Fruit fly (Drosophila melanogaster): ENCODE measurements around the gene sgg.
A peak's percentile ranks its signal among the peaks of the same experiment; 100 is the strongest.

sgg gene

DNA sequence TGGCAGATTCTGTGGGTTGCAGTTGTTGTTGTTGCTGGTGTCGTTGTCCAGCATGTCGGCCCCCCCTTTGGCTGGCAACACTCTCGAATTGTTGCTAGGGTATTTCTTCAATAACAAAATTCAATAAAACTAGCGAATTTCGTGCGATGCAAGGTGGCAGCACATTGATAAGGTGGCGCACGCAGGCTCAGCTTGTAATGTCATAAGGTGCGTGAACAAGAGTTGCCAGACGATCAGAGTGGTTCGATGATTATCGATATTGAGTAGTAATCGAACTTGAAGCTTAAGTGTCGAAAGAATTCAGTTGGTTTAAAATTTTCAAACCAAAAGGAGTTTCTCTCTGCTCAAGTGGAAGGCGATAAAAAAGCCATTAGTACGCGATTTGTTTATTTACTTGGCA lies 86.4 kb downstream of the sgg start, which contains the start of gene CG2701 (continued):
- TF ChIP-seq ranshi (GFP tag; IDR thresholded peaks at IDR 0.05), result no peak
- no peak for TF ChIP-seq CG7928 (GFP tag; optimal IDR thresholded peaks at IDR 0.05)
- no peak for TF ChIP-seq CG18476 (GFP tag; optimal IDR thresholded peaks at IDR 0.05)
- peak; percentile 59; the same call in 2 of the 3 replicates for TF ChIP-seq CG7963 (GFP tag; IDR thresholded peaks at IDR 0.05; ENCODE audit: partially characterized antibody)
- no peak for TF ChIP-seq CG12155 (GFP tag; optimal IDR thresholded peaks at IDR 0.05)
- no peak for TF ChIP-seq CG1792 (GFP tag; optimal IDR thresholded peaks at IDR 0.05)
- peak; percentile 56 for TF ChIP-seq Ets97D (GFP tag; optimal IDR thresholded peaks at IDR 0.05)
- no peak for TF ChIP-seq fd3F (GFP tag; optimal IDR thresholded peaks at IDR 0.05)
- peak; percentile 65 for TF ChIP-seq CG16813 (GFP tag; IDR thresholded peaks at IDR 0.05; ENCODE audit: partially characterized antibody)
- TF ChIP-seq Myb (GFP tag; optimal IDR thresholded peaks at IDR 0.05), result peak; percentile 94
- peak; percentile 71 for TF ChIP-seq Dll (GFP tag; IDR thresholded peaks at IDR 0.05; ENCODE audit: partially characterized antibody)
- no peak for TF ChIP-seq ac (GFP tag; optimal IDR thresholded peaks at IDR 0.05)
- no peak for TF ChIP-seq vvl (GFP tag; IDR thresholded peaks at IDR 0.05)
- TF ChIP-seq Ets65A (GFP tag), result peak; percentile 88
- peak; percentile 27 for TF ChIP-seq CoRest (tag; optimal IDR thresholded peaks at IDR 0.05)
- TF ChIP-seq H15 (GFP tag; IDR thresholded peaks at IDR 0.05), result no peak
- TF ChIP-seq CG8388 (GFP tag; optimal IDR thresholded peaks at IDR 0.05), result no peak
- TF ChIP-seq zen2 (GFP tag; IDR thresholded peaks at IDR 0.05; ENCODE audit: partially characterized antibody), result peak; percentile 49; the same call in 1 of the 3 replicates
- peak; percentile 7 for TF ChIP-seq CG17829 (tag; optimal IDR thresholded peaks at IDR 0.05)
- TF ChIP-seq tgo (GFP tag; IDR thresholded peaks at IDR 0.05), result no peak
- TF ChIP-seq cg (GFP tag; optimal IDR thresholded peaks at IDR 0.05), result no peak
- no peak for TF ChIP-seq Side (GFP tag; optimal IDR thresholded peaks at IDR 0.05)
- TF ChIP-seq NFAT (GFP tag; IDR thresholded peaks at IDR 0.05), result no peak
- peak; percentile 58 for TF ChIP-seq inv (GFP tag; IDR thresholded peaks at IDR 0.05; ENCODE audit: partially characterized antibody)
- TF ChIP-seq ewg (GFP tag; optimal IDR thresholded peaks at IDR 0.05), result peak; percentile 67
- peak; percentile 36 for TF ChIP-seq zfh2 (GFP tag; optimal IDR thresholded peaks at IDR 0.05)
- TF ChIP-seq mld (GFP tag; IDR thresholded peaks at IDR 0.05; ENCODE audit: partially characterized antibody), result no peak

DNA sequence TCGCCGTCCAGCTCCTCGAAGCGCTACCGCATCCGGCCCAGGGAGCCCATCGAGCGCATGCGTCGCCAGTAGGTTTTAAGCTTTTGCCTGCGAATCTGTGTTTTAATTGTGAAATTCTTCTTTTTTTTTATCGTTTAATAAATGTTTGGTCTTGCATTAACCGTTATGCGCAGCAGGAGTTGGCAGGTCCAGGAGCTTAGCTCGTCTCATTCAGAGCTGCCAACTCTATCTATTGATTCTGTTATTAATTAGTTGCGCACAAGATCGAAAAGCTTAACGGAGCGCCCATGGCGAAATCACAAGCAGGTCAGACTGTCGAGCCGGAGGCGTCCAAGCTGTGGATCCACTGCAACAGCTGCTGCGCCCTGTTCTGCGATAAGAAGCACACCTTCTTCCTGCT lies 92.7 kb downstream of the sgg start, which contains the start of gene vilya:
vilya (plus strand) TSS at position 259 of the 400 bp plus-strand sequence.
- no peak for TF ChIP-seq gce (GFP tag; IDR thresholded peaks at IDR 0.05)
- TF ChIP-seq trem (tag; optimal IDR thresholded peaks at IDR 0.05), result peak; percentile 92

DNA sequence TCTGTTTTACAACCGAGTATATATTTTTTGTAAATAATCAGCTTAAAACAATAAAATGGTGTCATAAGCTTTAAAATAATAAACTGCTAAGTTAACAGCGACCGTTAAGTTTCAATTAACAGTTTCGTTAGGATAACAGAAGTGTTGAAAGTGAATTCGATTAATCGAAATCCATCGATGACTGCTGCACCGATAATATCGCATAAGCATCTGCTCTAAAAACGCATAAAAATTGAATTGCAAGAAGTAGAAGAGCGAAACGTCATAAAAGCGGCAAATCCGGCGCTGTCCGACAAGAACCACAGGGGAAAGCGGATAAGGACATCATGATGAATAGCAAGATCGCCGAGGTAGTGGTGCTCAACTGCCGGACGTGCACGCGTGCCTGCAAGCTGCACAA lies 93.8 kb downstream of the sgg start, which contains the start of gene dwg:
dwg (plus strand) TSS at position 193 of the 400 bp plus-strand sequence.
- peak; percentile 65 for TF ChIP-seq inv (GFP tag; IDR thresholded peaks at IDR 0.05; ENCODE audit: partially characterized antibody)
- TF ChIP-seq zen2 (GFP tag; IDR thresholded peaks at IDR 0.05; ENCODE audit: partially characterized antibody), result peak; percentile 87
- peak; percentile 59 for TF ChIP-seq stwl (tag; optimal IDR thresholded peaks at IDR 0.05)
- peak; percentile 77 for TF ChIP-seq Myb (GFP tag; optimal IDR thresholded peaks at IDR 0.05)
- TF ChIP-seq CG34224 (GFP tag; IDR thresholded peaks at IDR 0.05; ENCODE audit: partially characterized antibody), result peak; percentile 82
- TF ChIP-seq Doc2 (GFP tag; IDR thresholded peaks at IDR 0.05), result no peak
- TF ChIP-seq ato (GFP tag; IDR thresholded peaks at IDR 0.05; ENCODE audit: partially characterized antibody), result peak; percentile 68
- TF ChIP-seq CG15514 (GFP tag; optimal IDR thresholded peaks at IDR 0.05), result peak; percentile 57
- TF ChIP-seq trem (tag; optimal IDR thresholded peaks at IDR 0.05), result peak; percentile 36
- TF ChIP-seq CG5953 (GFP tag; IDR thresholded peaks at IDR 0.05), result no peak
- peak; percentile 78 for TF ChIP-seq CG2129 (GFP tag; IDR thresholded peaks at IDR 0.05; ENCODE audit: partially characterized antibody)
- TF ChIP-seq aop (GFP tag; IDR thresholded peaks at IDR 0.05), result no peak
- peak; percentile 61 for TF ChIP-seq nerfin-2 (GFP tag; IDR thresholded peaks at IDR 0.05; ENCODE audit: partially characterized antibody)
- peak in 1 of 2 experiments; percentile 32 for TF ChIP-seq crp (GFP tag; optimal IDR thresholded peaks at IDR 0.05)
- no peak for TF ChIP-seq lmd (GFP tag; IDR thresholded peaks at IDR 0.05)
- TF ChIP-seq Dref (GFP tag; IDR thresholded peaks at IDR 0.05), result peak; percentile 76
- TF ChIP-seq C15 (GFP tag; IDR thresholded peaks at IDR 0.05), result no peak
- peak; percentile 66 for TF ChIP-seq MESR4 (GFP tag; optimal IDR thresholded peaks at IDR 0.05)
- peak; percentile 79 for TF ChIP-seq BEAF-32 (GFP tag; optimal IDR thresholded peaks at IDR 0.05)
- peak; percentile 79 for TF ChIP-seq Sry-δ (GFP tag; optimal IDR thresholded peaks at IDR 0.05)
- no peak for TF ChIP-seq onecut (GFP tag; IDR thresholded peaks at IDR 0.05)
- no peak for TF ChIP-seq h (optimal IDR thresholded peaks at IDR 0.05)
- TF ChIP-seq fd64A (GFP tag; optimal IDR thresholded peaks at IDR 0.05), result no peak

Measured in whole organism, embryonic.